Worm (Caenorhabditis elegans) whole organism, L1 larva: ENCODE data around the gene npp-9.

Source experiments
- C34B4.2 ChIP-seq: sonication (generic microtip); optimal IDR thresholded peaks from 2 replicates; lab custom pipeline; 2017; ENCODE audit warnings: mild to moderate bottlenecking, missing genetic modification characterization, missing compliant biosample characterization
- F16B12.6 ChIP-seq: fragments of 150-350 bp; optimal IDR thresholded peaks from 2 replicates; lab custom pipeline; 2014; ENCODE audit warnings: missing biosample characterization, missing genetic modification characterization
- ama-1 ChIP-seq: fragments of 150-350 bp; optimal IDR thresholded peaks from 2 replicates; lab custom pipeline; 2014
- blmp-1 ChIP-seq: fragments of 150-350 bp; optimal IDR thresholded peaks from 2 replicates; lab custom pipeline; 2014; ENCODE audit warnings: missing biosample characterization, missing genetic modification characterization
- ceh-63 ChIP-seq: fragments of 200-800 bp; sonication (Bioruptor generic); optimal IDR thresholded peaks from 2 replicates; lab custom pipeline; 2018; ENCODE audit warnings: mild to moderate bottlenecking, missing genetic modification characterization, missing compliant biosample characterization
- ceh-8 ChIP-seq: fragments of 200-800 bp; sonication (Bioruptor generic); optimal IDR thresholded peaks from 2 replicates; lab custom pipeline; 2018; ENCODE audit warnings: mild to moderate bottlenecking, missing genetic modification characterization, moderate library complexity, missing compliant biosample characterization
- ceh-82 ChIP-seq, 3 experiments: fragments of 150-350 bp in 1 of 3; sonication (generic microtip) in 2 of 3; optimal IDR thresholded peaks; 2 replicates each; lab custom pipeline; 2014 to 2017; ENCODE audit warnings: missing biosample characterization in 3 of 3, missing genetic modification characterization in 3 of 3
- ceh-88 ChIP-seq: fragments of 200-800 bp; sonication (Bioruptor generic); IDR thresholded peaks from 2 replicates; pipeline ENCODE4 v1.3.6; 2022; ENCODE audit warnings: missing genetic modification characterization, missing compliant biosample characterization
- ces-1 ChIP-seq: fragments of 150-350 bp; optimal IDR thresholded peaks from 2 replicates; lab custom pipeline; 2014; ENCODE audit warnings: missing biosample characterization, missing genetic modification reagents, missing genetic modification characterization
- dpl-1 ChIP-seq, 3 experiments: fragments of 150-350 bp in 2 of 3; sonication (generic microtip) in 1 of 3; optimal IDR thresholded peaks; 2 replicates each; lab custom pipeline; 2014 to 2017; ENCODE audit warnings: missing biosample characterization in 3 of 3, missing genetic modification characterization in 3 of 3, missing genetic modification reagents in 3 of 3
- dsc-1 ChIP-seq: sonication (generic microtip); optimal IDR thresholded peaks from 2 replicates; lab custom pipeline; 2016; ENCODE audit warnings: mild to moderate bottlenecking, missing genetic modification characterization, missing compliant biosample characterization
- efl-1 ChIP-seq, 4 experiments: fragments of 150-350 bp; optimal IDR thresholded peaks in 3 of 4; peaks in 1 of 4; 1 replicate in 1 of 4; 2 replicates in 3 of 4; lab custom pipeline; 2014; ENCODE audit warnings: missing biosample characterization in 2 of 4, missing genetic modification characterization in 2 of 4, missing genetic modification reagents in 2 of 4
- egl-13 ChIP-seq: sonication (generic microtip); optimal IDR thresholded peaks from 2 replicates; lab custom pipeline; 2016; ENCODE audit warnings: missing genotype, missing genetic modification reagents, missing genetic modification characterization, missing compliant biosample characterization
- egl-27 ChIP-seq, 2 experiments: fragments of 150-350 bp in 1 of 2; sonication (generic microtip); optimal IDR thresholded peaks; 3 replicates each; lab custom pipeline; 2017 to 2018; ENCODE audit warnings: missing biosample characterization in 2 of 2, missing genetic modification characterization in 2 of 2, missing genetic modification reagents in 2 of 2
- elt-2 ChIP-seq: sonication (generic microtip); optimal IDR thresholded peaks from 2 replicates; lab custom pipeline; 2016; ENCODE audit warnings: missing genetic modification characterization, mild to moderate bottlenecking, inconsistent platforms, missing compliant biosample characterization, missing genetic modification reagents
- ets-5 ChIP-seq: fragments of 200-800 bp; sonication (Bioruptor generic); IDR thresholded peaks from 2 replicates; pipeline ENCODE4 v1.3.6; 2022; ENCODE audit warnings: missing genetic modification characterization, missing compliant biosample characterization
- fkh-8 ChIP-seq: sonication (generic microtip); optimal IDR thresholded peaks from 2 replicates; lab custom pipeline; 2016; ENCODE audit warnings: mild to moderate bottlenecking, missing genetic modification characterization, missing compliant biosample characterization
- fos-1 ChIP-seq: fragments of 150-350 bp; optimal IDR thresholded peaks from 2 replicates; lab custom pipeline; 2014; ENCODE audit warnings: missing biosample characterization, missing genetic modification characterization
- grh-1 ChIP-seq: fragments of 200-800 bp; sonication (Bioruptor generic); IDR thresholded peaks from 2 replicates; pipeline ENCODE4 v1.3.6; 2022; ENCODE audit warnings: missing genetic modification reagents, missing genetic modification characterization, missing compliant biosample characterization
- hlh-17 ChIP-seq: fragments of 200-800 bp; sonication (Bioruptor generic); optimal IDR thresholded peaks from 2 replicates; lab custom pipeline; 2018; ENCODE audit warnings: missing genetic modification characterization, mild to moderate bottlenecking, missing compliant biosample characterization, moderate library complexity, borderline replicate concordance
- hlh-4 ChIP-seq: sonication (generic microtip); optimal IDR thresholded peaks from 2 replicates; lab custom pipeline; 2016; ENCODE audit warnings: mild to moderate bottlenecking, missing genetic modification characterization, missing compliant biosample characterization
- isw-1 ChIP-seq: fragments of 200-800 bp; sonication (Bioruptor generic); IDR thresholded peaks from 2 replicates; pipeline ENCODE4 v1.3.6; 2022; ENCODE audit warnings: missing genetic modification characterization, missing compliant biosample characterization
- jun-1 ChIP-seq: fragments of 150-350 bp; optimal IDR thresholded peaks from 2 replicates; lab custom pipeline; 2014; ENCODE audit warnings: missing biosample characterization, missing genetic modification reagents, missing genetic modification characterization
- lin-13 ChIP-seq: fragments of 150-350 bp; optimal IDR thresholded peaks from 2 replicates; lab custom pipeline; 2014; ENCODE audit warnings: missing biosample characterization, missing genetic modification reagents, missing genetic modification characterization
- lin-39 ChIP-seq: fragments of 150-350 bp; optimal IDR thresholded peaks from 2 replicates; lab custom pipeline; 2014; ENCODE audit warnings: missing biosample characterization, missing genetic modification reagents, missing genetic modification characterization
- lsy-2 ChIP-seq, 2 experiments: fragments of 150-350 bp; optimal IDR thresholded peaks; 2 replicates each; lab custom pipeline; 2014; ENCODE audit warnings: missing biosample characterization in 2 of 2, missing genetic modification characterization in 2 of 2
- mdl-1 ChIP-seq, 2 experiments: fragments of 150-350 bp; optimal IDR thresholded peaks; 2 replicates each; lab custom pipeline; 2014 to 2017; ENCODE audit warnings: missing biosample characterization in 2 of 2, missing genetic modification characterization in 2 of 2, inconsistent platforms in 1 of 2
- mep-1 ChIP-seq: fragments of 150-350 bp; optimal IDR thresholded peaks from 2 replicates; lab custom pipeline; 2014; ENCODE audit warnings: missing biosample characterization, missing genetic modification characterization
- nhr-19 ChIP-seq: fragments of 200-800 bp; sonication (Bioruptor generic); conservative IDR thresholded peaks from 2 replicates; pipeline ENCODE4 v1.3.6; 2022; ENCODE audit warnings: missing genetic modification characterization, missing compliant biosample characterization
- nhr-20 ChIP-seq: sonication (generic microtip); optimal IDR thresholded peaks from 2 replicates; lab custom pipeline; 2016; ENCODE audit warnings: mild to moderate bottlenecking, missing genetic modification characterization, missing compliant biosample characterization
- nhr-237 ChIP-seq: fragments of 150-350 bp; optimal IDR thresholded peaks from 2 replicates; lab custom pipeline; 2014; ENCODE audit warnings: missing biosample characterization, missing genetic modification characterization
- nhr-47 ChIP-seq: sonication (generic microtip); optimal IDR thresholded peaks from 2 replicates; lab custom pipeline; 2016; ENCODE audit warnings: mild to moderate bottlenecking, missing genetic modification characterization, moderate library complexity, missing compliant biosample characterization
- nhr-71 ChIP-seq: sonication (generic microtip); optimal IDR thresholded peaks from 2 replicates; lab custom pipeline; 2016; ENCODE audit warnings: mild to moderate bottlenecking, missing genetic modification characterization, moderate library complexity, missing compliant biosample characterization
- nhr-76 ChIP-seq: sonication (generic microtip); optimal IDR thresholded peaks from 2 replicates; lab custom pipeline; 2017; ENCODE audit warnings: missing biosample characterization, missing genetic modification characterization
- nhr-77 ChIP-seq: fragments of 150-350 bp; optimal IDR thresholded peaks from 2 replicates; lab custom pipeline; 2014; ENCODE audit warnings: missing biosample characterization, missing genetic modification characterization
- nhr-84 ChIP-seq: sonication (generic microtip); optimal IDR thresholded peaks from 2 replicates; lab custom pipeline; 2017; ENCODE audit warnings: missing biosample characterization, missing genetic modification characterization
- nhr-85 ChIP-seq: sonication (generic microtip); peaks from one replicate; lab custom pipeline; 2016; ENCODE audit warnings: missing genetic modification characterization, inconsistent platforms, missing compliant biosample characterization
- nhr-90 ChIP-seq: sonication (generic microtip); optimal IDR thresholded peaks from 2 replicates; lab custom pipeline; 2016; ENCODE audit warnings: mild to moderate bottlenecking, missing genetic modification characterization, missing compliant biosample characterization; ENCODE audit not compliant: poor library complexity
- pag-3 ChIP-seq: sonication (generic microtip); optimal IDR thresholded peaks from 2 replicates; lab custom pipeline; 2017; ENCODE audit warnings: missing genetic modification characterization, mild to moderate bottlenecking, missing compliant biosample characterization, antibody characterized with exemption, borderline replicate concordance; ENCODE audit not compliant: insufficient read depth
- pax-3 ChIP-seq: fragments of 200-800 bp; sonication (Bioruptor generic); optimal IDR thresholded peaks from 2 replicates; lab custom pipeline; 2018; ENCODE audit warnings: mild to moderate bottlenecking, missing genetic modification characterization, moderate library complexity, missing compliant biosample characterization
- pqm-1 ChIP-seq: sonication (generic microtip); optimal IDR thresholded peaks from 3 replicates; lab custom pipeline; 2017; ENCODE audit warnings: missing biosample characterization, missing genetic modification characterization
- skn-1 ChIP-seq: fragments of 150-350 bp; optimal IDR thresholded peaks from 2 replicates; lab custom pipeline; 2014; ENCODE audit warnings: missing biosample characterization, missing genetic modification characterization
- snu-23 ChIP-seq: sonication (generic microtip); optimal IDR thresholded peaks from 2 replicates; lab custom pipeline; 2016; ENCODE audit warnings: missing genetic modification characterization, missing compliant biosample characterization
- sox-4 ChIP-seq: sonication (generic microtip); optimal IDR thresholded peaks from 2 replicates; lab custom pipeline; 2016; ENCODE audit warnings: missing genetic modification characterization, missing compliant biosample characterization
- sptf-1 ChIP-seq: fragments of 150-350 bp; optimal IDR thresholded peaks from 2 replicates; lab custom pipeline; 2014; ENCODE audit warnings: missing biosample characterization, missing genetic modification characterization
- sup-37 ChIP-seq: fragments of 200-800 bp; sonication (Bioruptor generic); optimal IDR thresholded peaks from 2 replicates; lab custom pipeline; 2018; ENCODE audit warnings: mild to moderate bottlenecking, missing genetic modification characterization, missing compliant biosample characterization
- swsn-7 ChIP-seq: sonication (generic microtip); optimal IDR thresholded peaks from 2 replicates; lab custom pipeline; 2016; ENCODE audit warnings: missing genetic modification characterization, missing compliant biosample characterization
- tbx-2 ChIP-seq: sonication (generic microtip); optimal IDR thresholded peaks from 2 replicates; lab custom pipeline; 2016; ENCODE audit warnings: missing genetic modification characterization, missing compliant biosample characterization
- unc-130 ChIP-seq: fragments of 150-350 bp; optimal IDR thresholded peaks from 2 replicates; lab custom pipeline; 2017; ENCODE audit warnings: missing biosample characterization, missing genetic modification characterization, inconsistent platforms
- unc-86 ChIP-seq: sonication (generic microtip); optimal IDR thresholded peaks from 2 replicates; lab custom pipeline; 2016; ENCODE audit warnings: missing genetic modification characterization, missing compliant biosample characterization
- vab-15 ChIP-seq: sonication (generic microtip); optimal IDR thresholded peaks from 2 replicates; lab custom pipeline; 2017; ENCODE audit warnings: missing genotype, mild to moderate bottlenecking, missing genetic modification characterization, missing compliant biosample characterization
- zip-4 ChIP-seq: fragments of 200-800 bp; sonication (Bioruptor generic); optimal IDR thresholded peaks from 2 replicates; lab custom pipeline; 2018; ENCODE audit warnings: mild to moderate bottlenecking, missing genetic modification characterization, moderate library complexity, missing compliant biosample characterization

The npp-9 gene

ce11 chrIII:3404354-3404913 lies at the start of gene npp-9, which contains the start of gene F59A2.5:
Gene npp-9 (minus strand): TSS chrIII:3404479.
Gene F59A2.5 (plus strand): TSS chrIII:3404863.
- TF ChIP-seq zip-4 (GFP tag; lab: Kevin White, UChicago) (no peak), pqm-1 (no peak), fos-1 (tag; lab: Kevin White, UChicago) (no peak), unc-86 (tag; lab: Kevin White, UChicago) (no peak), nhr-19 (peak; percentile 34), nhr-77 (peak; percentile 29), isw-1 (GFP tag; lab: Robert Waterston, UW) (peak; percentile 56), mdl-1 (tag; optimal IDR thresholded peaks at IDR 0.05; lab: Kevin White, UChicago) (peak in 1 of 2 experiments; percentile 12), F16B12.6 (tag; lab: Kevin White, UChicago) (peak; percentile 27), blmp-1 (peak; percentile 40), elt-2 (tag; lab: Kevin White, UChicago) (no peak), hlh-4 (tag; lab: Kevin White, UChicago) (no peak), lin-39 (tag; lab: Kevin White, UChicago) (peak; percentile 6), mep-1 (tag; lab: Kevin White, UChicago) (peak; percentile 39), snu-23 (GFP tag; lab: Kevin White, UChicago) (peak; percentile 59), fkh-8 (peak; percentile 25), dsc-1 (tag; lab: Kevin White, UChicago) (no peak), ceh-63 (GFP tag; lab: Kevin White, UChicago) (no peak), sptf-1 (tag; lab: Kevin White, UChicago) (no peak), nhr-84 (no peak), lin-13 (GFP tag; lab: Kevin White, UChicago) (peak; percentile 31), C34B4.2 (tag; lab: Kevin White, UChicago) (no peak), ama-1 (no peak), nhr-71 (tag; lab: Kevin White, UChicago) (peak; percentile 27), ceh-8 (GFP tag; lab: Kevin White, UChicago) (no peak), swsn-7 (tag; lab: Kevin White, UChicago) (peak; percentile 15), nhr-85 (tag; lab: Kevin White, UChicago) (peak; percentile 70), nhr-90 (tag; lab: Kevin White, UChicago) (no peak), unc-130 (tag; lab: Kevin White, UChicago) (no peak), vab-15 (tag; lab: Kevin White, UChicago) (no peak), tbx-2 (tag; lab: Kevin White, UChicago) (peak; percentile 2), nhr-237 (tag; lab: Kevin White, UChicago) (no peak), pax-3 (tag; lab: Kevin White, UChicago) (no peak), sup-37 (GFP tag; lab: Kevin White, UChicago) (no peak), ets-5 (GFP tag; lab: Robert Waterston, UW) (no peak), jun-1 (peak; percentile 46), nhr-20 (tag; lab: Kevin White, UChicago) (no peak), lsy-2 (tag; optimal IDR thresholded peaks at IDR 0.05; lab: Kevin White, UChicago) (peak; percentile 55 to 76), pag-3 (tag; lab: Kevin White, UChicago) (no peak), egl-27 (tag; optimal IDR thresholded peaks at IDR 0.05; lab: Kevin White, UChicago) (no peak), hlh-17 (GFP tag; lab: Kevin White, UChicago) (no peak), ceh-88 (no peak), skn-1 (tag; lab: Kevin White, UChicago) (peak; percentile 57), grh-1 (GFP tag; lab: Robert Waterston, UW) (0 out of 2 replicates have a peak, but pooled peaks have one; percentile 36), sox-4 (tag; lab: Kevin White, UChicago) (no peak), nhr-76 (no peak), ceh-82 (tag; optimal IDR thresholded peaks at IDR 0.05; lab: Kevin White, UChicago) (peak in 1 of 3 experiments; percentile 62), egl-13 (tag; lab: Kevin White, UChicago) (no peak), ces-1 (no peak), nhr-47 (peak; percentile 36), dpl-1 (GFP tag; optimal IDR thresholded peaks at IDR 0.05; lab: Kevin White, UChicago) (peak; percentile 69 to 81 (median 72)), efl-1 (optimal IDR thresholded peaks at IDR 0.05; lab: Kevin White, UChicago) (peak; percentile 71 to 74), efl-1 (GFP tag; optimal IDR thresholded peaks at IDR 0.05 in 1 of 2; lab: Kevin White, UChicago) (peak; percentile 75 to 96)
